Worm (Caenorhabditis elegans): ENCODE data around the gene C37C3.17.

Gene C37C3.17

ce11 chrV:7854603-7855002 is 7.1 kb downstream of the C37C3.17 start, which contains the start of the genes C37C3.9 and C37C3.18 (continued):
- TF ChIP-seq egl-27 (tag; optimal IDR thresholded peaks at IDR 0.05) (peak; percentile 5 to 15), efl-3 (GFP tag; optimal IDR thresholded peaks at IDR 0.05) (no peak), dpl-1 (GFP tag; optimal IDR thresholded peaks at IDR 0.05) (peak; percentile 52 to 60 (median 52)), hpl-2 (GFP tag; optimal IDR thresholded peaks at IDR 0.05) (peak; percentile 84), mep-1 (tag; optimal IDR thresholded peaks at IDR 0.05) (peak; percentile 78), rnt-1 (tag; optimal IDR thresholded peaks at IDR 0.05) (peak; percentile 81), lin-35 (GFP tag; optimal IDR thresholded peaks at IDR 0.05) (peak; percentile 74 to 82), nhr-11 (tag; optimal IDR thresholded peaks at IDR 0.05) (peak; percentile 51), ztf-11 (tag; optimal IDR thresholded peaks at IDR 0.05) (no peak), tbx-2 (tag; optimal IDR thresholded peaks at IDR 0.05) (peak; percentile 78), sup-37 (GFP tag; optimal IDR thresholded peaks at IDR 0.05) (peak; percentile 22), nhr-19 (GFP tag; conservative IDR thresholded peaks at IDR 0.05) (peak; percentile 75), lin-13 (GFP tag; optimal IDR thresholded peaks at IDR 0.05) (peak; percentile 76), fkh-10 (GFP tag; optimal IDR thresholded peaks at IDR 0.05) (no peak), lin-39 (tag; optimal IDR thresholded peaks at IDR 0.05) (no peak), irx-1 (tag; optimal IDR thresholded peaks at IDR 0.05) (peak; percentile 14), fkh-4 (tag; optimal IDR thresholded peaks at IDR 0.05; ENCODE audit: borderline replicate concordance) (no peak), unc-130 (tag; optimal IDR thresholded peaks at IDR 0.05) (peak; percentile 51), ceh-88 (GFP tag; IDR thresholded peaks at IDR 0.05) (peak; percentile 29; the same call in 1 of the 2 replicates), fkh-8 (tag; optimal IDR thresholded peaks at IDR 0.05) (peak; percentile 87), nhr-85 (tag) (peak; percentile 89), efl-1 (optimal IDR thresholded peaks at IDR 0.05) (peak; percentile 85 to 97), efl-1 (GFP tag; optimal IDR thresholded peaks at IDR 0.05 in 1 of 2) (peak; percentile 54 to 90), egl-13 (tag; optimal IDR thresholded peaks at IDR 0.05) (peak; percentile 5), ceh-8 (GFP tag; optimal IDR thresholded peaks at IDR 0.05) (peak; percentile 27), zip-4 (GFP tag; optimal IDR thresholded peaks at IDR 0.05) (peak; percentile 37), nhr-12 (tag; optimal IDR thresholded peaks at IDR 0.05) (no peak), unc-86 (tag; optimal IDR thresholded peaks at IDR 0.05) (peak; percentile 77), ceh-63 (GFP tag; optimal IDR thresholded peaks at IDR 0.05) (no peak), sox-4 (tag; optimal IDR thresholded peaks at IDR 0.05) (peak; percentile 3), isw-1 (GFP tag; IDR thresholded peaks at IDR 0.05) (peak; percentile 77), dsc-1 (tag; optimal IDR thresholded peaks at IDR 0.05) (peak; percentile 52), Y116A8C.19 (tag; optimal IDR thresholded peaks at IDR 0.05; ENCODE audit: borderline replicate concordance) (no peak), lin-14 (GFP tag; optimal IDR thresholded peaks at IDR 0.05) (peak; percentile 92), fos-1 (tag; optimal IDR thresholded peaks at IDR 0.05) (peak; percentile 80)

- TF ChIP-seq rnt-1 (tag; optimal IDR thresholded peaks at IDR 0.05) = no peak
- no peak for TF ChIP-seq lin-14 (GFP tag; optimal IDR thresholded peaks at IDR 0.05)
- peak in 1 of 3 experiments; percentile 13 for TF ChIP-seq dpl-1 (GFP tag; optimal IDR thresholded peaks at IDR 0.05)
- TF ChIP-seq isw-1 (GFP tag; IDR thresholded peaks at IDR 0.05) = no peak
- no peak for TF ChIP-seq hlh-4 (tag; optimal IDR thresholded peaks at IDR 0.05)
- no peak for TF ChIP-seq elt-3 (tag; optimal IDR thresholded peaks at IDR 0.05)
- TF ChIP-seq lin-15B (tag; optimal IDR thresholded peaks at IDR 0.05) = no peak
- peak in 1 of 2 experiments; percentile 30 for TF ChIP-seq lin-35 (GFP tag; optimal IDR thresholded peaks at IDR 0.05)
- no peak for TF ChIP-seq snu-23 (GFP tag; optimal IDR thresholded peaks at IDR 0.05)
- no peak for TF ChIP-seq pax-3 (tag; optimal IDR thresholded peaks at IDR 0.05)
- TF ChIP-seq ceh-8 (GFP tag; optimal IDR thresholded peaks at IDR 0.05) = no peak
- TF ChIP-seq F16B12.6 (tag; optimal IDR thresholded peaks at IDR 0.05) = no peak
- no peak for TF ChIP-seq mef-2 (tag; optimal IDR thresholded peaks at IDR 0.05)
- TF ChIP-seq efl-1 (optimal IDR thresholded peaks at IDR 0.05) = no peak
- peak in 1 of 2 experiments; percentile 12 for TF ChIP-seq efl-1 (GFP tag; optimal IDR thresholded peaks at IDR 0.05 in 1 of 2)
Measured at ce11 chrV:7853900-7854299, 7.8 kb downstream of the C37C3.17 start.

Data from whole organism, L1 larva.